Fruit fly (Drosophila melanogaster) whole organism, embryonic: ENCODE data around the gene CG11920.

Experiments used
- Blimp-1 ChIP-seq: fragments of 200-800 bp; sonication (Bioruptor generic); optimal IDR thresholded peaks from 3 replicates; lab custom pipeline; 2018; ENCODE audit warnings: missing biosample characterization, missing genetic modification characterization, mild to moderate bottlenecking, moderate library complexity, missing genetic modification reagents
- C15 ChIP-seq: fragments of 200-800 bp; sonication (Bioruptor generic); IDR thresholded peaks from 3 replicates; pipeline ENCODE4 v1.3.6; 2022; ENCODE audit warnings: missing biosample characterization, missing genetic modification characterization
- CG12299 ChIP-seq: fragments of 200-800 bp; sonication (Bioruptor generic); optimal IDR thresholded peaks from 2 replicates; lab custom pipeline; 2018; ENCODE audit warnings: missing biosample characterization, mild to moderate bottlenecking, missing genetic modification characterization
- CG13287 ChIP-seq: fragments of 200-800 bp; sonication (Bioruptor generic); IDR thresholded peaks from 2 replicates; pipeline ENCODE4 v1.3.6; 2022; ENCODE audit warnings: missing biosample characterization, missing genetic modification characterization; ENCODE audit not compliant: partially characterized antibody
- CG13296 ChIP-seq: fragments of 200-800 bp; sonication (Bioruptor generic); optimal IDR thresholded peaks from 3 replicates; lab custom pipeline; 2018; ENCODE audit warnings: missing biosample characterization, mild to moderate bottlenecking, missing genetic modification characterization
- CG17385 ChIP-seq: fragments of 200-800 bp; sonication (Bioruptor generic); optimal IDR thresholded peaks from 3 replicates; lab custom pipeline; 2018; ENCODE audit warnings: missing biosample characterization, mild to moderate bottlenecking, missing genetic modification characterization
- CG17802 ChIP-seq: fragments of 200-800 bp; sonication (Bioruptor generic); optimal IDR thresholded peaks from 2 replicates; lab custom pipeline; 2018; ENCODE audit warnings: missing biosample characterization, mild to moderate bottlenecking, missing genetic modification characterization, moderate library complexity
- CG17912 ChIP-seq: fragments of 200-800 bp; sonication (Bioruptor generic); optimal IDR thresholded peaks from 2 replicates; lab custom pipeline; 2018; ENCODE audit warnings: missing biosample characterization, mild to moderate bottlenecking, missing genetic modification characterization
- CG18764 ChIP-seq: fragments of 200-800 bp; sonication (Bioruptor generic); optimal IDR thresholded peaks from 3 replicates; lab custom pipeline; 2016; ENCODE audit warnings: missing biosample characterization, missing genetic modification characterization
- CG2889 ChIP-seq: fragments of 200-800 bp; sonication (Bioruptor generic); IDR thresholded peaks from 3 replicates; pipeline ENCODE4 v1.3.6; 2022; ENCODE audit warnings: missing biosample characterization, missing genetic modification characterization
- CG31224 ChIP-seq: fragments of 200-800 bp; sonication (Bioruptor generic); IDR thresholded peaks from 2 replicates; pipeline ENCODE4 v1.3.6; 2022; ENCODE audit warnings: missing biosample characterization, missing genetic modification characterization
- CG33213 ChIP-seq: fragments of 200-800 bp; sonication (Bioruptor generic); optimal IDR thresholded peaks from 3 replicates; lab custom pipeline; 2016; ENCODE audit warnings: missing biosample characterization, missing genetic modification characterization
- CG3838 ChIP-seq: fragments of 200-800 bp; sonication (Bioruptor generic); optimal IDR thresholded peaks from 3 replicates; lab custom pipeline; 2016; ENCODE audit warnings: missing biosample characterization, missing genetic modification characterization
- CG4282 ChIP-seq: fragments of 200-800 bp; sonication (Bioruptor generic); optimal IDR thresholded peaks from 2 replicates; lab custom pipeline; 2016; ENCODE audit warnings: missing biosample characterization, missing genetic modification characterization
- CG4707 ChIP-seq: fragments of 200-800 bp; sonication (Bioruptor generic); optimal IDR thresholded peaks from 2 replicates; lab custom pipeline; 2018; ENCODE audit warnings: missing biosample characterization, mild to moderate bottlenecking, missing genetic modification characterization, moderate library complexity
- CG6765 ChIP-seq: fragments of 200-800 bp; sonication (Bioruptor generic); optimal IDR thresholded peaks from 3 replicates; lab custom pipeline; 2017; ENCODE audit warnings: missing biosample characterization, mild to moderate bottlenecking, missing genetic modification characterization
- CG6813 ChIP-seq: fragments of 200-800 bp; sonication (Bioruptor generic); optimal IDR thresholded peaks from 2 replicates; lab custom pipeline; 2017; ENCODE audit warnings: missing biosample characterization, missing genetic modification characterization, mild to moderate bottlenecking, moderate library complexity, missing genetic modification reagents
- CG7372 ChIP-seq: fragments of 200-800 bp; sonication (Bioruptor generic); IDR thresholded peaks from 2 replicates; pipeline ENCODE4 v1.3.6; 2022; ENCODE audit warnings: missing biosample characterization, missing genetic modification characterization
- CG7839 ChIP-seq: fragments of 200-800 bp; sonication (Bioruptor generic); optimal IDR thresholded peaks from 3 replicates; lab custom pipeline; 2018; ENCODE audit warnings: missing biosample characterization, mild to moderate bottlenecking, missing genetic modification characterization, moderate library complexity
- CG8478 ChIP-seq: fragments of >200 bp; optimal IDR thresholded peaks from 2 replicates; lab custom pipeline; 2018
- CG8765 ChIP-seq: fragments of 200-800 bp; sonication (Bioruptor generic); IDR thresholded peaks from 2 replicates; pipeline ENCODE4 v1.3.6; 2022; ENCODE audit warnings: missing biosample characterization, missing genetic modification characterization
- CG9817 ChIP-seq: fragments of 200-800 bp; sonication (Bioruptor generic); optimal IDR thresholded peaks from 2 replicates; lab custom pipeline; 2018; ENCODE audit warnings: missing biosample characterization, mild to moderate bottlenecking, missing genetic modification characterization, moderate library complexity
- E2f1 ChIP-seq: fragments of 200-800 bp; sonication (Bioruptor generic); IDR thresholded peaks from 2 replicates; pipeline ENCODE4 v1.3.6; 2022; ENCODE audit warnings: missing biosample characterization, missing genetic modification characterization
- Elba2 ChIP-seq: fragments of 200-800 bp; sonication (Bioruptor generic); optimal IDR thresholded peaks from 3 replicates; lab custom pipeline; 2016; ENCODE audit warnings: missing biosample characterization, missing genetic modification characterization
- HLH3B ChIP-seq: fragments of 200-800 bp; sonication (Bioruptor generic); IDR thresholded peaks from 2 replicates; pipeline ENCODE4 v1.3.6; 2022; ENCODE audit warnings: missing biosample characterization, missing genetic modification characterization
- HmgD ChIP-seq: fragments of 200-800 bp; sonication (Bioruptor generic); optimal IDR thresholded peaks from 3 replicates; lab custom pipeline; 2016; ENCODE audit warnings: missing biosample characterization, missing genetic modification characterization
- Hr39 ChIP-seq: fragments of >200 bp; optimal IDR thresholded peaks from 2 replicates; lab custom pipeline; 2017
- Jarid2 ChIP-seq: fragments of 200-800 bp; sonication (Bioruptor generic); optimal IDR thresholded peaks from 3 replicates; lab custom pipeline; 2017; ENCODE audit warnings: mild to moderate bottlenecking, missing biosample characterization, missing genetic modification reagents, missing genetic modification characterization
- Mad ChIP-seq: fragments of 200-800 bp; sonication (Bioruptor generic); optimal IDR thresholded peaks from 2 replicates; lab custom pipeline; 2016; ENCODE audit warnings: missing biosample characterization, missing genetic modification characterization
- Mes4 ChIP-seq: fragments of 200-800 bp; sonication (Bioruptor generic); optimal IDR thresholded peaks from 2 replicates; lab custom pipeline; 2016; ENCODE audit warnings: missing biosample characterization, missing genetic modification characterization
- NC2α ChIP-seq: fragments of 200-800 bp; sonication (Bioruptor generic); optimal IDR thresholded peaks from 2 replicates; lab custom pipeline; 2016; ENCODE audit warnings: missing biosample characterization, missing genetic modification characterization
- NK7.1 ChIP-seq: fragments of 200-800 bp; sonication (Bioruptor generic); optimal IDR thresholded peaks from 3 replicates; lab custom pipeline; 2016; ENCODE audit warnings: missing biosample characterization, missing genetic modification characterization
- Xrp1 ChIP-seq: fragments of 200-800 bp; sonication (Bioruptor generic); IDR thresholded peaks from 2 replicates; pipeline ENCODE4 v1.3.6; 2022; ENCODE audit warnings: missing biosample characterization, missing genetic modification characterization
- cas ChIP-seq: fragments of 200-800 bp; sonication (Bioruptor generic); IDR thresholded peaks from 2 replicates; pipeline ENCODE4 v1.3.6; 2022; ENCODE audit warnings: missing biosample characterization, missing genetic modification characterization
- crol ChIP-seq: fragments of 200-800 bp; sonication (Bioruptor generic); IDR thresholded peaks from 2 replicates; pipeline ENCODE4 v1.3.6; 2022; ENCODE audit warnings: missing biosample characterization, missing genetic modification characterization
- esg ChIP-seq: fragments of 200-800 bp; sonication (Bioruptor generic); conservative IDR thresholded peaks from 2 replicates; pipeline ENCODE4 v1.3.6; 2022; ENCODE audit warnings: missing biosample characterization, missing genetic modification characterization
- eve ChIP-seq, 2 experiments: fragments of >200 bp; optimal IDR thresholded peaks; 2 replicates each; lab custom pipeline; 2017; ENCODE audit warnings: missing biosample characterization in 2 of 2, missing genetic modification characterization in 2 of 2
- eyg ChIP-seq: fragments of 200-800 bp; sonication (Bioruptor generic); optimal IDR thresholded peaks from 3 replicates; lab custom pipeline; 2016; ENCODE audit warnings: missing biosample characterization, missing genetic modification characterization
- ham ChIP-seq: fragments of 200-800 bp; sonication (Bioruptor generic); IDR thresholded peaks from 2 replicates; pipeline ENCODE4 v1.3.6; 2022; ENCODE audit warnings: missing biosample characterization, missing genetic modification characterization
- kah ChIP-seq: fragments of 200-800 bp; sonication (Bioruptor generic); optimal IDR thresholded peaks from 2 replicates; lab custom pipeline; 2018; ENCODE audit warnings: missing biosample characterization, mild to moderate bottlenecking, missing genetic modification characterization
- mam ChIP-seq: fragments of 200-800 bp; sonication (Bioruptor generic); optimal IDR thresholded peaks from 3 replicates; lab custom pipeline; 2016; ENCODE audit warnings: missing biosample characterization, missing genetic modification characterization
- onecut ChIP-seq: fragments of 200-800 bp; sonication (Bioruptor generic); IDR thresholded peaks from 2 replicates; pipeline ENCODE4 v1.3.6; 2022; ENCODE audit warnings: missing biosample characterization, missing genetic modification characterization
- peb ChIP-seq: fragments of 200-800 bp; sonication (Bioruptor generic); IDR thresholded peaks from 2 replicates; pipeline ENCODE4 v1.3.6; 2022; ENCODE audit warnings: missing biosample characterization, missing genetic modification characterization
- phol ChIP-seq: fragments of 200-800 bp; sonication (Bioruptor generic); optimal IDR thresholded peaks from 3 replicates; lab custom pipeline; 2018; ENCODE audit warnings: missing biosample characterization, mild to moderate bottlenecking, missing genetic modification characterization, moderate library complexity
- schlank ChIP-seq: fragments of 200-800 bp; sonication (Bioruptor generic); optimal IDR thresholded peaks from 2 replicates; lab custom pipeline; 2018; ENCODE audit warnings: missing biosample characterization, mild to moderate bottlenecking, missing genetic modification characterization
- slbo ChIP-seq: fragments of 200-800 bp; sonication (Bioruptor generic); IDR thresholded peaks from 2 replicates; pipeline ENCODE4 v1.3.6; 2022; ENCODE audit warnings: missing biosample characterization, missing genetic modification characterization
- tap ChIP-seq: fragments of 200-800 bp; optimal IDR thresholded peaks from 3 replicates; lab custom pipeline; 2019; ENCODE audit warnings: missing biosample characterization, mild to moderate bottlenecking, missing genetic modification characterization, moderate library complexity
- ttk ChIP-seq: fragments of 200-800 bp; sonication (Bioruptor generic); IDR thresholded peaks from 2 replicates; pipeline ENCODE4 v2.1.2; 2022; ENCODE audit warnings: missing biosample characterization, missing genetic modification characterization
- vvl ChIP-seq: fragments of 200-800 bp; sonication (Bioruptor generic); IDR thresholded peaks from 2 replicates; pipeline ENCODE4 v1.3.6; 2022; ENCODE audit warnings: missing biosample characterization, missing genetic modification characterization
- wek ChIP-seq: fragments of 200-800 bp; sonication (Bioruptor generic); optimal IDR thresholded peaks from 3 replicates; lab custom pipeline; 2018; ENCODE audit warnings: missing biosample characterization, mild to moderate bottlenecking, missing genetic modification characterization, moderate library complexity
- z ChIP-seq: fragments of 200-800 bp; sonication (Bioruptor generic); IDR thresholded peaks from 3 replicates; pipeline ENCODE4 v1.3.6; 2022; ENCODE audit warnings: missing biosample characterization, missing genetic modification characterization
- zfh2 ChIP-seq: fragments of 200-800 bp; sonication (Bioruptor generic); optimal IDR thresholded peaks from 2 replicates; lab custom pipeline; 2016; ENCODE audit warnings: missing biosample characterization, missing genetic modification characterization

Gene CG11920

dm6 chr3R:25069569-25069968 is 5.1 kb upstream of the CG11920 start, which contains the start of the genes Stt3B and CG11839 (continued):
- TF ChIP-seq CG12299 (tag; lab: Kevin White, UChicago) = peak; percentile 42
- no peak for TF ChIP-seq CG3838 (GFP tag; lab: Kevin White, UChicago)
- TF ChIP-seq Elba2 (GFP tag; lab: Kevin White, UChicago) = peak; percentile 24
- peak; percentile 4 for TF ChIP-seq CG6765 (GFP tag; lab: Kevin White, UChicago)
- TF ChIP-seq mam (GFP tag; lab: Kevin White, UChicago) = peak; percentile 86
- TF ChIP-seq CG2889 (GFP tag; lab: Robert Waterston, UW) = peak; percentile 17; the same call in 1 of the 3 replicates
- no peak for TF ChIP-seq Blimp-1 (GFP tag; lab: Kevin White, UChicago)
- peak; percentile 70 for TF ChIP-seq CG7372 (GFP tag; lab: Robert Waterston, UW)
- TF ChIP-seq eyg = no peak
- peak; percentile 82 for TF ChIP-seq CG9817 (tag; lab: Kevin White, UChicago)
- no peak for TF ChIP-seq C15 (GFP tag; lab: Robert Waterston, UW)
- peak; percentile 56; the same call in 1 of the 2 replicates for TF ChIP-seq HLH3B (GFP tag; lab: Robert Waterston, UW)
- TF ChIP-seq CG6813 (GFP tag; lab: Kevin White, UChicago) = no peak
- TF ChIP-seq z (GFP tag; lab: Robert Waterston, UW) = no peak
- no peak for TF ChIP-seq eve (GFP tag; optimal IDR thresholded peaks at IDR 0.05; lab: Kevin White, UChicago)
- TF ChIP-seq Xrp1 (GFP tag; lab: Robert Waterston, UW) = peak; percentile 62; the same call in 1 of the 2 replicates
- no peak for TF ChIP-seq Jarid2 (GFP tag; lab: Kevin White, UChicago)
- no peak for TF ChIP-seq Hr39
- no peak for TF ChIP-seq NC2α (GFP tag; lab: Kevin White, UChicago)
- peak; percentile 10; the same call in 1 of the 2 replicates for TF ChIP-seq cas
- TF ChIP-seq CG4282 = peak; percentile 67
- no peak for TF ChIP-seq kah (GFP tag; lab: Kevin White, UChicago)
- TF ChIP-seq CG17802 (tag; lab: Kevin White, UChicago) = no peak
- no peak for TF ChIP-seq CG8765 (GFP tag; lab: Robert Waterston, UW)
- no peak for TF ChIP-seq crol
- TF ChIP-seq peb (GFP tag; lab: Robert Waterston, UW) = peak; percentile 48; the same call in 1 of the 2 replicates
- peak; percentile 68 for TF ChIP-seq vvl
- TF ChIP-seq E2f1 (GFP tag; lab: Robert Waterston, UW) = peak; percentile 61; the same call in 1 of the 2 replicates
- TF ChIP-seq schlank (tag; lab: Kevin White, UChicago) = peak; percentile 18
- TF ChIP-seq phol (tag; lab: Kevin White, UChicago) = peak; percentile 82
- peak; percentile 85 for TF ChIP-seq HmgD (GFP tag; lab: Kevin White, UChicago)
- TF ChIP-seq NK7.1 = no peak
- TF ChIP-seq CG13287 (GFP tag; lab: Robert Waterston, UW) = peak; percentile 96
- TF ChIP-seq CG13296 (GFP tag; lab: Kevin White, UChicago) = peak; percentile 69
- no peak; the same call in 1 of the 2 replicates for TF ChIP-seq slbo (GFP tag; lab: Robert Waterston, UW)
- no peak for TF ChIP-seq ham (GFP tag; lab: Robert Waterston, UW)
- no peak for TF ChIP-seq tap (tag; lab: Kevin White, UChicago)
- no peak for TF ChIP-seq wek (GFP tag; lab: Kevin White, UChicago)
- TF ChIP-seq esg (GFP tag; lab: Robert Waterston, UW) = 0 out of 2 replicates have a peak, but pooled peaks have one; percentile 23
- 0 out of 2 replicates have a peak, but pooled peaks have one; percentile 6 for TF ChIP-seq ttk (GFP tag; lab: Robert Waterston, UW)
- TF ChIP-seq CG31224 = no peak
- TF ChIP-seq CG8478 (lab: Kevin White, UChicago) = no peak
- TF ChIP-seq Mad (GFP tag; lab: Kevin White, UChicago) = peak; percentile 72
- TF ChIP-seq CG33213 (GFP tag; lab: Kevin White, UChicago) = peak; percentile 69
- peak; percentile 1 for TF ChIP-seq CG17912
- TF ChIP-seq onecut (GFP tag; lab: Robert Waterston, UW) = 0 out of 2 replicates have a peak, but pooled peaks have one; percentile 23
- TF ChIP-seq Mes4 (GFP tag; lab: Kevin White, UChicago) = peak; percentile 53
- no peak for TF ChIP-seq CG17385 (GFP tag; lab: Kevin White, UChicago)
- peak; percentile 60 for TF ChIP-seq CG18764 (GFP tag; lab: Kevin White, UChicago)
- TF ChIP-seq zfh2 (GFP tag; lab: Kevin White, UChicago) = peak; percentile 92
- no peak for TF ChIP-seq CG4707 (GFP tag; lab: Kevin White, UChicago)
- no peak for TF ChIP-seq CG7839 (tag; lab: Kevin White, UChicago)
